Fruit fly (Drosophila melanogaster): Measurements from ENCODE around the gene CG2519.
A peak's percentile ranks its signal among the peaks of the same experiment; 100 is the strongest.

The CG2519 gene

dm6 chr3R:5551593-5551992 is 4.0 kb upstream of the CG2519 start (continued):
- TF ChIP-seq sima (GFP tag; optimal IDR thresholded peaks at IDR 0.05) (no peak), Nf-YB (GFP tag; optimal IDR thresholded peaks at IDR 0.05) (no peak), gfzf (GFP tag; optimal IDR thresholded peaks at IDR 0.05) (peak; percentile 10), CG1233 (GFP tag; optimal IDR thresholded peaks at IDR 0.05) (no peak), CG5180 (GFP tag; optimal IDR thresholded peaks at IDR 0.05) (no peak), CG18011 (GFP tag; optimal IDR thresholded peaks at IDR 0.05) (no peak), CG6791 (GFP tag; IDR thresholded peaks at IDR 0.05; ENCODE audit: partially characterized antibody) (0 out of 3 replicates have a peak, but pooled peaks have one; percentile 44), CG31388 (GFP tag; optimal IDR thresholded peaks at IDR 0.05) (no peak), bigmax (GFP tag; optimal IDR thresholded peaks at IDR 0.05) (no peak), CG9727 (GFP tag; optimal IDR thresholded peaks at IDR 0.05) (no peak), Side (GFP tag; optimal IDR thresholded peaks at IDR 0.05) (no peak), YL-1 (GFP tag; optimal IDR thresholded peaks at IDR 0.05) (no peak), HLH54F (GFP tag; optimal IDR thresholded peaks at IDR 0.05) (no peak), nmo (GFP tag; optimal IDR thresholded peaks at IDR 0.05) (no peak), psq (GFP tag; optimal IDR thresholded peaks at IDR 0.05) (no peak), fru (optimal IDR thresholded peaks at IDR 0.05) (no peak), D (optimal IDR thresholded peaks at IDR 0.05) (no peak), D (GFP tag; optimal IDR thresholded peaks at IDR 0.05) (no peak)

- TF ChIP-seq mirr (GFP tag; optimal IDR thresholded peaks at IDR 0.05) (no peak), Adf1 (GFP tag; IDR thresholded peaks at IDR 0.05) (no peak), B-H2 (GFP tag; optimal IDR thresholded peaks at IDR 0.05) (no peak), ranshi (GFP tag; IDR thresholded peaks at IDR 0.05) (no peak), sc (optimal IDR thresholded peaks at IDR 0.05) (no peak), sc (GFP tag; optimal IDR thresholded peaks at IDR 0.05) (no peak), CG17802 (tag; optimal IDR thresholded peaks at IDR 0.05) (no peak)
Observed at dm6 chr3R:5551068-5551467, 3.5 kb upstream of the CG2519 start, which contains the start of gene mia. TSS of gene mia (minus strand) at chr3R:5551168.

dm6 chr3R:5550452-5550851 is 2.9 kb upstream of the CG2519 start:
- TF ChIP-seq Myb (GFP tag; optimal IDR thresholded peaks at IDR 0.05) (peak; percentile 91), maf-S (GFP tag; optimal IDR thresholded peaks at IDR 0.05) (no peak), Hr3 (GFP tag; optimal IDR thresholded peaks at IDR 0.05) (no peak), CG1647 (GFP tag; optimal IDR thresholded peaks at IDR 0.05) (no peak), insv (GFP tag; optimal IDR thresholded peaks at IDR 0.05) (no peak), pum (GFP tag; optimal IDR thresholded peaks at IDR 0.05) (no peak), Atf-2 (GFP tag; optimal IDR thresholded peaks at IDR 0.05) (no peak), lmd (GFP tag; IDR thresholded peaks at IDR 0.05) (no peak), CG12942 (GFP tag; optimal IDR thresholded peaks at IDR 0.05) (no peak), Sry-δ (GFP tag; optimal IDR thresholded peaks at IDR 0.05) (peak; percentile 81), sna (GFP tag; IDR thresholded peaks at IDR 0.05; ENCODE audit: partially characterized antibody) (peak; percentile 64), Jarid2 (GFP tag; optimal IDR thresholded peaks at IDR 0.05) (no peak), CG31365 (tag; optimal IDR thresholded peaks at IDR 0.05) (no peak), toy (GFP tag; IDR thresholded peaks at IDR 0.05) (no peak), CG16779 (GFP tag; IDR thresholded peaks at IDR 0.05) (no peak), D (optimal IDR thresholded peaks at IDR 0.05) (no peak), D (GFP tag; optimal IDR thresholded peaks at IDR 0.05) (no peak), lov (optimal IDR thresholded peaks at IDR 0.05) (no peak), lov (GFP tag; IDR thresholded peaks at IDR 0.05) (no peak), klu (GFP tag; IDR thresholded peaks at IDR 0.05) (no peak), Aef1 (GFP tag; IDR thresholded peaks at IDR 0.05) (no peak), CG6813 (GFP tag; optimal IDR thresholded peaks at IDR 0.05) (no peak), Scr (GFP tag; IDR thresholded peaks at IDR 0.05; ENCODE audit: partially characterized antibody) (peak; percentile 69), jumu (GFP tag; optimal IDR thresholded peaks at IDR 0.05) (no peak), stwl (tag; optimal IDR thresholded peaks at IDR 0.05) (peak; percentile 59), zen2 (GFP tag; IDR thresholded peaks at IDR 0.05; ENCODE audit: partially characterized antibody) (peak; percentile 82; the same call in 2 of the 3 replicates), CG2199 (GFP tag; IDR thresholded peaks at IDR 0.05) (0 out of 3 replicates have a peak, but pooled peaks have one; percentile 45), Dp (GFP tag; optimal IDR thresholded peaks at IDR 0.05) (peak; percentile 93)

Data from whole organism, embryonic.